Worm (Caenorhabditis elegans) whole organism, L4/young adult: ENCODE data around the gene T05A7.12.
"Not testable (repeated sequence)": the region's sequence is repeated elsewhere in the genome, so short reads cannot be mapped to it uniquely, and the experiment has no call there.

Source experiments
- W03F9.2 ChIP-seq: fragments of 150-350 bp; optimal IDR thresholded peaks from 2 replicates; lab custom pipeline; 2014; ENCODE audit warnings: missing biosample characterization, missing genetic modification characterization
- dao-5 ChIP-seq: sonication (generic microtip); optimal IDR thresholded peaks from 2 replicates; lab custom pipeline; 2016; ENCODE audit warnings: missing genotype, missing genetic modification characterization, moderate library complexity, missing compliant biosample characterization

DNA sequence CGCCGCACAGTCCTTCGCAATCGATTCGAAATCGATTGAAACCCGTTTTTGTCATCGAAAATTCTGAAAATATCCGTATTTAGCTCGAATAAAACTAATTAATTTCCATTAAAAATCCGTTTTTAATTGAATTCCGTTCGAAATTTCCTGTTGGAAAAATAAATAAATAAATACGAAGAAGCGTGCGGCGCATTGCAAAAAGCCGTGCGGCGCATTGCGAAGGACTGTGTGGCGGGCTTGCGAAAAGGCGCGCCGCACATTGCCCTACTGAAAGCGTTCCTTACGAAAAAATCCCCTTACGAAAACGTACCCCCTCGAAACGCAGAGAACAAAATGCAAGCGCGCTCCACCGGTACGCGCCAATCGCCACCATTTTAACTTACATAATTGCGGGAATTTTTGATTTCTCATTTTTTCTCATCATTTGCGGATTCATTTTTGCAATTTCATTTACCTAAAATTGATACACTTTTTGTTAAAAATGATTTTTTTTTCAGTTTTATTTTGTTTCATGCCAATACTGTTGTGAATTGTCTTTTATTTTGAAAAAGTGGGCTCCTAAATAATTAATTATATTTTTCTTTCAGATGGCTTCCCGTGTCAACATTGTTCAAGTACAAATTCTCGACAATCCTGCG, 38.5 kb upstream of the T05A7.12 start, which contains the start of gene unc-85:
- TF ChIP-seq dao-5 (tag; lab: Kevin White, UChicago): not testable (repeated sequence)
- TF ChIP-seq W03F9.2 (tag; lab: Kevin White, UChicago): peak; percentile 8
